Worm (Caenorhabditis elegans) whole organism, mixed stage, embryonic: ENCODE data around the gene eif-1.

Source experiments
- M03D4.4 ChIP-seq: sonication (generic microtip); optimal IDR thresholded peaks from 2 replicates; lab custom pipeline; 2017; ENCODE audit warnings: mild to moderate bottlenecking, missing genetic modification characterization, missing compliant biosample characterization
- bed-3 ChIP-seq: fragments of 200-800 bp; sonication (Bioruptor generic); optimal IDR thresholded peaks from 3 replicates; lab custom pipeline; 2018; ENCODE audit warnings: mild to moderate bottlenecking, missing genetic modification characterization, moderate library complexity, missing compliant biosample characterization
- blmp-1 ChIP-seq: fragments of 150-350 bp; optimal IDR thresholded peaks from 2 replicates; lab custom pipeline; 2014; ENCODE audit warnings: missing biosample characterization, missing genetic modification characterization
- ceh-39 ChIP-seq: fragments of 150-350 bp; optimal IDR thresholded peaks from 2 replicates; lab custom pipeline; 2014; ENCODE audit warnings: missing biosample characterization, missing genetic modification characterization
- ceh-43 ChIP-seq: fragments of 200-800 bp; sonication (Bioruptor generic); optimal IDR thresholded peaks from 2 replicates; lab custom pipeline; 2018; ENCODE audit warnings: mild to moderate bottlenecking, missing genetic modification characterization, moderate library complexity, missing compliant biosample characterization
- ceh-83 ChIP-seq: fragments of 200-800 bp; sonication (Bioruptor generic); optimal IDR thresholded peaks from 2 replicates; lab custom pipeline; 2018; ENCODE audit warnings: mild to moderate bottlenecking, missing genetic modification characterization, missing compliant biosample characterization
- ces-1 ChIP-seq: fragments of 150-350 bp; optimal IDR thresholded peaks from 2 replicates; lab custom pipeline; 2014; ENCODE audit warnings: missing biosample characterization, missing genetic modification reagents, missing genetic modification characterization
- cnd-1 ChIP-seq: fragments of 200-800 bp; sonication (Bioruptor generic); optimal IDR thresholded peaks from 2 replicates; lab custom pipeline; 2018; ENCODE audit warnings: mild to moderate bottlenecking, missing genetic modification characterization, missing compliant biosample characterization
- drap-1 ChIP-seq: fragments of 200-800 bp; sonication (Bioruptor generic); optimal IDR thresholded peaks from 3 replicates; lab custom pipeline; 2018; ENCODE audit warnings: mild to moderate bottlenecking, missing genetic modification characterization, missing compliant biosample characterization
- elt-1 ChIP-seq: sonication (generic microtip); optimal IDR thresholded peaks from 2 replicates; lab custom pipeline; 2017; ENCODE audit warnings: missing genetic modification characterization, mild to moderate bottlenecking, missing compliant biosample characterization, antibody characterized with exemption, moderate library complexity, borderline replicate concordance; ENCODE audit not compliant: insufficient read depth
- elt-3 ChIP-seq: fragments of 150-350 bp; optimal IDR thresholded peaks from 2 replicates; lab custom pipeline; 2014; ENCODE audit warnings: missing biosample characterization, missing genetic modification characterization
- flh-1 ChIP-seq: fragments of 200-800 bp; sonication (Bioruptor generic); optimal IDR thresholded peaks from 2 replicates; lab custom pipeline; 2018; ENCODE audit warnings: mild to moderate bottlenecking, missing genetic modification characterization, moderate library complexity, missing compliant biosample characterization
- ham-2 ChIP-seq: fragments of 200-800 bp; sonication (Bioruptor generic); optimal IDR thresholded peaks from 2 replicates; lab custom pipeline; 2018; ENCODE audit warnings: mild to moderate bottlenecking, missing genetic modification characterization, missing compliant biosample characterization
- hlh-1 ChIP-seq: fragments of 150-350 bp; optimal IDR thresholded peaks from 2 replicates; lab custom pipeline; 2014; ENCODE audit warnings: missing biosample characterization, missing genetic modification reagents, missing genetic modification characterization
- lin-13 ChIP-seq: fragments of 150-350 bp; optimal IDR thresholded peaks from 2 replicates; lab custom pipeline; 2014; ENCODE audit warnings: missing biosample characterization, missing genetic modification characterization
- lin-32 ChIP-seq: fragments of 200-800 bp; sonication (Bioruptor generic); optimal IDR thresholded peaks from 2 replicates; lab custom pipeline; 2018; ENCODE audit warnings: mild to moderate bottlenecking, missing genetic modification characterization, missing compliant biosample characterization
- lsy-2 ChIP-seq: fragments of 150-350 bp; optimal IDR thresholded peaks from 2 replicates; lab custom pipeline; 2014; ENCODE audit warnings: missing biosample characterization, missing genetic modification characterization
- mab-5 ChIP-seq: fragments of 150-350 bp; optimal IDR thresholded peaks from 2 replicates; lab custom pipeline; 2014; ENCODE audit warnings: missing biosample characterization, missing genetic modification characterization
- mep-1 ChIP-seq: fragments of 150-350 bp; optimal IDR thresholded peaks from 2 replicates; lab custom pipeline; 2017; ENCODE audit warnings: missing biosample characterization, missing genetic modification reagents, missing genetic modification characterization, inconsistent platforms
- mls-2 ChIP-seq: sonication (generic microtip); optimal IDR thresholded peaks from 2 replicates; lab custom pipeline; 2016; ENCODE audit warnings: mild to moderate bottlenecking, missing genetic modification characterization, moderate library complexity, missing compliant biosample characterization
- nhr-12 ChIP-seq: fragments of 150-350 bp; optimal IDR thresholded peaks from 2 replicates; lab custom pipeline; 2014; ENCODE audit warnings: missing biosample characterization, missing genetic modification characterization
- nhr-2 ChIP-seq: fragments of 150-350 bp; optimal IDR thresholded peaks from 2 replicates; lab custom pipeline; 2014; ENCODE audit warnings: missing biosample characterization, missing genetic modification characterization
- nhr-237 ChIP-seq: fragments of 150-350 bp; optimal IDR thresholded peaks from 2 replicates; lab custom pipeline; 2014; ENCODE audit warnings: missing biosample characterization, missing genetic modification characterization
- nhr-28 ChIP-seq: fragments of 150-350 bp; optimal IDR thresholded peaks from 2 replicates; lab custom pipeline; 2014; ENCODE audit warnings: missing biosample characterization, missing genetic modification characterization
- nhr-76 ChIP-seq: sonication (generic microtip); optimal IDR thresholded peaks from 2 replicates; lab custom pipeline; 2017; ENCODE audit warnings: missing biosample characterization, missing genetic modification characterization
- pha-4 ChIP-seq: fragments of 150-350 bp; optimal IDR thresholded peaks from 2 replicates; lab custom pipeline; 2018; ENCODE audit warnings: missing biosample characterization, missing genetic modification reagents, missing genetic modification characterization
- sem-2 ChIP-seq: fragments of 200-800 bp; sonication (Bioruptor generic); optimal IDR thresholded peaks from 2 replicates; lab custom pipeline; 2018; ENCODE audit warnings: mild to moderate bottlenecking, missing genetic modification characterization, missing compliant biosample characterization
- snpc-4 ChIP-seq: fragments of 150-350 bp; optimal IDR thresholded peaks from 2 replicates; lab custom pipeline; 2014; ENCODE audit warnings: missing biosample characterization, missing genetic modification characterization
- sptf-1 ChIP-seq: sonication (generic microtip); optimal IDR thresholded peaks from 2 replicates; lab custom pipeline; 2017; ENCODE audit warnings: mild to moderate bottlenecking, missing genetic modification characterization, moderate library complexity, missing compliant biosample characterization
- tbx-8 ChIP-seq: fragments of 200-800 bp; sonication (Bioruptor generic); optimal IDR thresholded peaks from 2 replicates; lab custom pipeline; 2018; ENCODE audit warnings: mild to moderate bottlenecking, missing genetic modification characterization, moderate library complexity, missing compliant biosample characterization
- unc-120 ChIP-seq: sonication (generic microtip); optimal IDR thresholded peaks from 2 replicates; lab custom pipeline; 2017; ENCODE audit warnings: missing genetic modification characterization, missing compliant biosample characterization; ENCODE audit not compliant: poor library complexity, severe bottlenecking
- unc-39 ChIP-seq: fragments of 150-350 bp; optimal IDR thresholded peaks from 2 replicates; lab custom pipeline; 2014; ENCODE audit warnings: missing biosample characterization, missing genetic modification characterization
- unc-62 ChIP-seq: fragments of 150-350 bp; optimal IDR thresholded peaks from 2 replicates; lab custom pipeline; 2014; ENCODE audit warnings: missing biosample characterization, missing genetic modification reagents, missing genetic modification characterization
- zip-8 ChIP-seq: fragments of 150-350 bp; optimal IDR thresholded peaks from 2 replicates; lab custom pipeline; 2014; ENCODE audit warnings: missing biosample characterization, missing genetic modification characterization
- ztf-11 ChIP-seq: fragments of 150-350 bp; optimal IDR thresholded peaks from 2 replicates; lab custom pipeline; 2014; ENCODE audit warnings: missing biosample characterization, missing genetic modification characterization

The eif-1 gene

DNA sequence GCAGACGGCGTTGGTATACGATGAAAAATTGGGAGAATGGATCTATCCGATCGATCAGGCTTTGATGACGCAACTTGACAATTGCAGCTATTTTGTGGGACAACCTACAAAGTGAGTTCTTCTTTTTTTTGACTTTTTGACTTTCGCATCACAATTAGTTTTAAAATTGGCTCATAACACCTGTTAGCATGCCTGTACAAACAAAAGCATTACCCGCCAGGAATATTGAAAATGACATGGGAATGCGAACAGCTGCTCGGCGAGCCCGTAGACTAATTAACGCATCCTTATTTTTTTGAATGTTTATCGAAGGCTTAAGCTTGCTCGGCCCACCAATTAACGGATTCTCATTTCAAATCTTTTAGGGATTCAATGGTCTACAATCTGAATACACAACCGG lies 6.1 kb downstream of the eif-1 start:
- TF ChIP-seq ceh-43 (no peak), mls-2 (tag; lab: Kevin White, UChicago) (no peak), zip-8 (tag; lab: Kevin White, UChicago) (peak; percentile 10), cnd-1 (tag; lab: Kevin White, UChicago) (no peak), lin-32 (GFP tag; lab: Kevin White, UChicago) (peak; percentile 92), ceh-39 (no peak), tbx-8 (GFP tag; lab: Kevin White, UChicago) (no peak)

DNA sequence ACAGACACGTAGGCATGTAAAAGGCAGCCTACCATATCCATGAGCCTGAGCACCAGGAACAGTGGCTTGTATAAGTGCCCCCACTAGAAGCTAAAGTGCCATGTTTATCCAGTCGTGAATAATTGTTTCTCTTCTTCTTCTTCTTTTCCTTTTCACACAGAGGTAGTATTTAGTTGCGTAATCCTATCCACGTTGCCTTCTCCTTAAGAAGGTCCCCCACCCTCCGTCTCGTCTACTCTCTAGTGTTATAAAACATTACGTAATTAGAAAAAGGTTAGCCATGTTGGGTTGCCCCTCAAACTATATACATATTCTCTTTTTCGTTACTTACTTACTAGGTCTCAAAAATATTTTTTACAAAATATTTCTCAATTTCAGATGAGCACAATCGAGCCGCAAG lies 6.7 kb downstream of the eif-1 start:
- TF ChIP-seq sptf-1 (tag; lab: Kevin White, UChicago): peak; percentile 39
- TF ChIP-seq blmp-1 (tag; lab: Kevin White, UChicago): no peak
- TF ChIP-seq lin-32 (GFP tag; lab: Kevin White, UChicago): no peak
- TF ChIP-seq nhr-237 (tag; lab: Kevin White, UChicago): no peak
- peak; percentile 90 for TF ChIP-seq zip-8 (tag; lab: Kevin White, UChicago)
- peak; percentile 40 for TF ChIP-seq ztf-11 (tag; lab: Kevin White, UChicago)
- no peak for TF ChIP-seq nhr-12 (tag; lab: Kevin White, UChicago)
- TF ChIP-seq nhr-2 (tag; lab: Kevin White, UChicago): peak; percentile 79
- TF ChIP-seq snpc-4 (tag; lab: Kevin White, UChicago): no peak

DNA sequence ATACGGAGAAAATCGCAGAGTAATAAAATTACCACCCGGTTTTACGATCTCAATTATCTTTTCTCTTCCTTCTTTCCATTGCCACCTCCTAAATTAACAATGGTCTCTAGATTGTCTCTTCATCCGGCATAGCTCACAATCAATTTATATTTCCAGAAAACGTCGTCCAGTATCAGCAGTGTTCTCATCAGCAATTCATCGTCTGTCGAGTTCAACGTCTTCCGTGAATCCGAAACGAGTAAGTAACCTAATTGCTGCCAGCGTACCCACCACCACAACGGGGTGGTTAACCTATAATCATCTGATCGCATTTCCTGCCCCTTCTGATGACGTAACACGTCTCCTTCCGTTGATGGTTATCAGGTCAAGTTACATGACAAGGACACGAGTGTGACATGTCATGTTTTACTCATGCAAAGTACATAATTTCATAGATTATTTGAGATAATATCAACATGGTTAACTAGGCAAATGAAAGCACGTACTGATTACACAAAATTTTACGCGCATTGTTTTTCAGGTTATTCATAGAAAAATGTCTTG lies 7.3 kb downstream of the eif-1 start:
- TF ChIP-seq mep-1 (tag; lab: Kevin White, UChicago) (no peak), ztf-11 (tag; lab: Kevin White, UChicago) (no peak), nhr-237 (tag; lab: Kevin White, UChicago) (no peak), sptf-1 (tag; lab: Kevin White, UChicago) (peak; percentile 1), elt-3 (tag; lab: Kevin White, UChicago) (no peak), lin-13 (tag; lab: Kevin White, UChicago) (no peak), ces-1 (GFP tag; lab: Kevin White, UChicago) (peak; percentile 15), nhr-2 (tag; lab: Kevin White, UChicago) (peak; percentile 93), ceh-43 (no peak), lin-32 (GFP tag; lab: Kevin White, UChicago) (no peak), unc-39 (tag; lab: Kevin White, UChicago) (no peak), ceh-39 (no peak), unc-62 (GFP tag; lab: Kevin White, UChicago) (peak; percentile 60), lsy-2 (tag; lab: Kevin White, UChicago) (no peak), ceh-83 (GFP tag; lab: Kevin White, UChicago) (peak; percentile 58), ham-2 (GFP tag; lab: Kevin White, UChicago) (no peak), sem-2 (GFP tag; lab: Kevin White, UChicago) (no peak), M03D4.4 (tag; lab: Kevin White, UChicago) (no peak), hlh-1 (no peak), cnd-1 (tag; lab: Kevin White, UChicago) (no peak), snpc-4 (tag; lab: Kevin White, UChicago) (no peak), blmp-1 (tag; lab: Kevin White, UChicago) (no peak), pha-4 (tag; lab: Kevin White, UChicago) (no peak), flh-1 (GFP tag; lab: Kevin White, UChicago) (no peak), nhr-12 (tag; lab: Kevin White, UChicago) (no peak), elt-1 (tag; lab: Kevin White, UChicago) (peak; percentile 87), drap-1 (no peak), zip-8 (tag; lab: Kevin White, UChicago) (peak; percentile 82), nhr-76 (tag; lab: Kevin White, UChicago) (no peak), mls-2 (tag; lab: Kevin White, UChicago) (no peak), nhr-28 (tag; lab: Kevin White, UChicago) (no peak), tbx-8 (GFP tag; lab: Kevin White, UChicago) (no peak), mab-5 (tag; lab: Kevin White, UChicago) (no peak), bed-3 (GFP tag; lab: Kevin White, UChicago) (no peak), unc-120 (tag; lab: Kevin White, UChicago) (no peak)
- TF ChIP-seq, all 35 proteins: peak for 7
